Fruit fly (Drosophila melanogaster): ENCODE measurements around the gene CG16717.

Gene CG16717

DNA sequence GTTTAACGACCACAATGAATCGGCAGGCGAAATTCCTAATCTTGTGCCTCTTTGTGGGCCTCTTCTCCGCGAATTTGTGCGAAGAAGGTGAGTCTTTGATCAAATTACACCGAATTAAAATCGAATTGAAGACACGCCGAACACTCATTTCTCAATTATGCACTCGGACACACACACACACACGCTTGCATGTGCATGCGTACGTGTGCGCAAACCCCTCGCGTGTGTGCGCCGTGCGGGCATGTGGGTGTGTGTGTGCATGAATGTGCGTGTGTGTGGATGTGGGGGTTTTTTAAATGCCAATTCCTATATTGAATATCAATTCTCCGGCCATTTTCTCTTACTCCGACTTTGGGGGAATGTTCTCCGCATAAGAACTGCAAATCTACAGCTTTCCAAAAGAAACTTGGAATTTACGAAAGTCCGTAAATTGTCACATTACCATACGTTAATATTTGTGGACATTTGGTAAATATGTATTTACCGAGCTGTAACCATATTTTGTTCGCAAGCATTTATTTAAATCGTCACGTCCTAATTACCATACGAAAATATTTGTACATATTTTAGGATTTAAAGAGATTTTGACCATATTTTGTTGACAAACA is 35.6 kb downstream of the CG16717 start:
- TF ChIP-seq Sin3A (optimal IDR thresholded peaks at IDR 0.05), result no peak
- TF ChIP-seq ttk (optimal IDR thresholded peaks at IDR 0.05), result no peak
- TF ChIP-seq Myc (optimal IDR thresholded peaks at IDR 0.05), result no peak
- no peak for TF ChIP-seq h (optimal IDR thresholded peaks at IDR 0.05)
- TF ChIP-seq insv (optimal IDR thresholded peaks at IDR 0.05), result no peak
- no peak for TF ChIP-seq psq (optimal IDR thresholded peaks at IDR 0.05)

- no peak for TF ChIP-seq Myc (optimal IDR thresholded peaks at IDR 0.05)
- no peak for TF ChIP-seq psq (optimal IDR thresholded peaks at IDR 0.05)
- TF ChIP-seq insv (optimal IDR thresholded peaks at IDR 0.05), result no peak
- TF ChIP-seq ttk (optimal IDR thresholded peaks at IDR 0.05), result no peak
- TF ChIP-seq h (optimal IDR thresholded peaks at IDR 0.05), result no peak
- no peak for TF ChIP-seq Sin3A (optimal IDR thresholded peaks at IDR 0.05)
Measured at dm6 chr3L:9716595-9716994, 37.6 kb downstream of the CG16717 start.

- TF ChIP-seq insv (optimal IDR thresholded peaks at IDR 0.05), result no peak
- no peak for TF ChIP-seq Sin3A (optimal IDR thresholded peaks at IDR 0.05)
- no peak for TF ChIP-seq Myc (optimal IDR thresholded peaks at IDR 0.05)
- no peak for TF ChIP-seq ttk (optimal IDR thresholded peaks at IDR 0.05)
- no peak for TF ChIP-seq psq (optimal IDR thresholded peaks at IDR 0.05)
- TF ChIP-seq h (optimal IDR thresholded peaks at IDR 0.05), result no peak
Measured at dm6 chr3L:9717101-9717500, 38.1 kb downstream of the CG16717 start.

DNA sequence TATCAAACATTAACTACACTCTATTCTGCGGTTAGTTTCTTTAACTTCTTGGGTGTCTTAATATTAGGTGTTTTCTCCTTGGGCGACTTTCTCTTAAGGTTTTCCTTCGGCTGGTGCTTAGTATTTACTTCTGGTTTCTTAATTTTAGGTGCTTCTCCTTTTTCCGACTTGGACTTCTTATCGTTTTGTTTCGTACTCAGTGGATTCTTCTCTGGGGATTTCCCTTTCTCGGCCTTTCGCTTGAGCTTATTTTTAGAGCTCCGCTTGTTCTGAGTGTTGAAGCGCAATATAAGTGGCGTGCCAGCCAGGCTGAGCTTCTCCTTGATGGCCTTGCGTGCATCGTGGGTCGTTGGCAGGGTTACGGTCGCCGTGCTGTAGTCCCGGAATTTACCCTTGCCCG is 38.8 kb downstream of the CG16717 start:
- TF ChIP-seq ttk (optimal IDR thresholded peaks at IDR 0.05) (no peak), h (optimal IDR thresholded peaks at IDR 0.05) (no peak), Sin3A (optimal IDR thresholded peaks at IDR 0.05) (no peak), insv (optimal IDR thresholded peaks at IDR 0.05) (no peak), psq (optimal IDR thresholded peaks at IDR 0.05) (no peak), Myc (optimal IDR thresholded peaks at IDR 0.05) (no peak)

dm6 chr3L:9718929-9719328 is 39.9 kb downstream of the CG16717 start, which contains the start of the genes CG18178 and CG14174:
Gene CG18178, minus strand, starts transcription at chr3L:9719144.
Gene CG14174, plus strand, starts transcription at chr3L:9719328.
- TF ChIP-seq psq (optimal IDR thresholded peaks at IDR 0.05), result no peak
- no peak for TF ChIP-seq insv (optimal IDR thresholded peaks at IDR 0.05)
- no peak for TF ChIP-seq Sin3A (optimal IDR thresholded peaks at IDR 0.05)
- no peak for TF ChIP-seq ttk (optimal IDR thresholded peaks at IDR 0.05)
- no peak for TF ChIP-seq h (optimal IDR thresholded peaks at IDR 0.05)
- no peak for TF ChIP-seq Myc (optimal IDR thresholded peaks at IDR 0.05)

dm6 chr3L:9720102-9720501 is 41.1 kb downstream of the CG16717 start:
- no peak for TF ChIP-seq Sin3A (optimal IDR thresholded peaks at IDR 0.05)
- no peak for TF ChIP-seq Myc (optimal IDR thresholded peaks at IDR 0.05)
- no peak for TF ChIP-seq ttk (optimal IDR thresholded peaks at IDR 0.05)
- TF ChIP-seq h (optimal IDR thresholded peaks at IDR 0.05), result no peak
- TF ChIP-seq insv (optimal IDR thresholded peaks at IDR 0.05), result no peak
- no peak for TF ChIP-seq psq (optimal IDR thresholded peaks at IDR 0.05)

DNA sequence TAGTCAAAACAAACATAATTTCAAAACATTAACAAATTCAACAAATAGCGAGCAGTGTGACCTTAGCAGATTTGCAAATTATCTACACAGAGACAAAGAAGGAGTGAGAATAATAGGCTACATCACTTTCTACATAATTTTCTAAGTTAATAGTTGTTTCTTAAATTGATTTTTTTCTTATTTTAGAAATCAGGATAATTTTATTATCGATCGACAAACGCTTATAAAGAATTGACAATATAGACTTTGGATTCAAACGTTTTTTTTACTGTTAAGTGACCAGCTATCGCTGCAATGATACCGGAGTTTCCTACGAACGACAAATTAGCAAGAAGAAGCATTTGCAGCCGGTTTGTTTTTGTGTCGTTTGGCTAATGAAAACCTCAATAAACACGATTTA is 44.1 kb downstream of the CG16717 start, which contains the start of the genes nbs and defl:
TSS of gene nbs (minus strand) at position 87 of the 400 bp plus-strand sequence.
TSS of gene defl (plus strand) at position 316 of the 400 bp plus-strand sequence.
- no peak for TF ChIP-seq insv (optimal IDR thresholded peaks at IDR 0.05)
- TF ChIP-seq ttk (optimal IDR thresholded peaks at IDR 0.05), result no peak
- no peak for TF ChIP-seq h (optimal IDR thresholded peaks at IDR 0.05)
- TF ChIP-seq psq (optimal IDR thresholded peaks at IDR 0.05), result no peak
- no peak for TF ChIP-seq Myc (optimal IDR thresholded peaks at IDR 0.05)
- no peak for TF ChIP-seq Sin3A (optimal IDR thresholded peaks at IDR 0.05)

- TF ChIP-seq Myc (optimal IDR thresholded peaks at IDR 0.05) (no peak), insv (optimal IDR thresholded peaks at IDR 0.05) (no peak), psq (optimal IDR thresholded peaks at IDR 0.05) (no peak), h (optimal IDR thresholded peaks at IDR 0.05) (no peak), ttk (optimal IDR thresholded peaks at IDR 0.05) (no peak), Sin3A (optimal IDR thresholded peaks at IDR 0.05) (no peak)
Measured at dm6 chr3L:9726707-9727106, 47.7 kb downstream of the CG16717 start, which contains the start of gene Naa60. Gene Naa60, plus strand, starts transcription at chr3L:9726895.

DNA sequence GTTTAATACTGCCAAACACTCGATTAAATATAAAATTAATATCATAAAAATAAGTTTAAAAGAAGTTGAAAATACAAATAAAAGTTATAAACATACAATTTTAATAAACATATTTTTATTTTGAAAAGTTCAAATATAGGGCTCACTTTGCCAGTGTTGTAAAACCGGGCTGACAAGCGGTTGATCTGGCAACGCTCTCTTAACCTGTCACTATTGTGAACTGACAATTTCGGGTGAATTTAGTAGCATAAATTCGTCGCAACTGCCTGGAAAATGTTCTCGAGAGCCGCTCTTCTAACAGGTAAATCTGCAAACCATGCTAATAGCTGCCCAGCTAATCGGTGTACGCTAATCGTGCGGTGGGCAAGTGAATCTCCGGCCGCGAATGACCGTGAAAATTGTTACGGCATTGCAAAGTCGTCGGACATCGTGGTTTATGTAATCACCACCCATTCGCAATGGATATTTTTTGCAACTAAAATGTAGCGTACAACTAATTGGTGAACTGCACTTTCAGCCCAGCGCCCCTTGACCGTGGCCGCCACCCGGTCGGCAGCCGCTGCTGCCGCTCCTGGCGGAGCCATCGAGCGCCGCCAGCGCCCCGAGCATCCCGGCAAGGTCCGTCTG is 50.9 kb downstream of the CG16717 start, which contains the start of gene ATPsynB:
TSS of gene ATPsynB (plus strand) at position 205 of the 627 bp plus-strand sequence.
- no peak for TF ChIP-seq h (optimal IDR thresholded peaks at IDR 0.05)

Data from Kc167 (cell line).